Worm (Caenorhabditis elegans) whole organism, midembryonic: ENCODE measurements around the gene abt-4.

Experiments used
- T22C8.4 ChIP-seq: fragments of 200-800 bp; sonication (Bioruptor generic); IDR thresholded peaks from 2 replicates; pipeline ENCODE4 v1.3.6; 2022; ENCODE audit warnings: missing genetic modification characterization, missing compliant biosample characterization
- ztf-23 ChIP-seq: fragments of 200-800 bp; sonication (Bioruptor generic); IDR thresholded peaks from 2 replicates; pipeline ENCODE4 v1.3.6; 2022; ENCODE audit warnings: missing genetic modification reagents, missing genetic modification characterization, missing compliant biosample characterization

DNA sequence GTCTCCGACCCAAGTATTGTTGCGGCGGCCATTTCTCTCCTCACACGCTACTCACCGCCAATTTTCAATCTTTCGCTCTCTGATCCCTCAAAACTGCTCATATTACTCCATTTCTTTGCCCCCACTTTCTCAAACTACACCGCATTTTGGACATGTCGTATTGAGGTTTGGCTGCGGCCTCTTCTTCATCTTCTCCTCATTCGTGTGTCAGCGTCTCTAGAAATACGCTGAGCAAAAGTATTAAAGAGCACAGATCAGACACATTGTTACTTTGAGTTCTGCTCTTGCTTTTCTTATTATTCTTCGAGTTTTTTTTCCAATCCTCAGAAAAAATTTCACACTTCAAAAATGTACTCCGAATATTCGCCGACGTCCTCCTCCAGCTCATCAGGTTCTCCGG, 10.5 kb downstream of the abt-4 start:
- TF ChIP-seq ztf-23 (no peak), T22C8.4 (GFP tag; lab: Robert Waterston, UW) (no peak)
